Fruit fly (Drosophila melanogaster) whole organism, embryonic: ENCODE measurements around the gene CG3529.
A peak's percentile ranks its signal among the peaks of the same experiment; 100 is the strongest.

Experiments used
- BEAF-32 ChIP-seq: fragments of 200-800 bp; sonication (Bioruptor generic); optimal IDR thresholded peaks from 3 replicates; lab custom pipeline; 2017; ENCODE audit warnings: missing biosample characterization, missing genetic modification characterization, mild to moderate bottlenecking, moderate library complexity, missing genetic modification reagents
- CG11093 ChIP-seq: fragments of 200-800 bp; sonication (Bioruptor generic); IDR thresholded peaks from 3 replicates; pipeline ENCODE4 v1.3.6; 2022; ENCODE audit warnings: missing biosample characterization, missing genetic modification characterization
- CG1233 ChIP-seq: fragments of 200-800 bp; sonication (Bioruptor generic); optimal IDR thresholded peaks from 4 replicates; lab custom pipeline; 2018; ENCODE audit warnings: missing biosample characterization, mild to moderate bottlenecking, missing genetic modification characterization
- CG12391 ChIP-seq: fragments of 200-800 bp; sonication (Bioruptor generic); optimal IDR thresholded peaks from 3 replicates; lab custom pipeline; 2018; ENCODE audit warnings: missing biosample characterization, mild to moderate bottlenecking, missing genetic modification characterization, moderate library complexity
- CG14050 ChIP-seq: fragments of 200-800 bp; sonication (Bioruptor generic); IDR thresholded peaks from 3 replicates; pipeline ENCODE4 v1.3.6; 2022; ENCODE audit warnings: missing biosample characterization, missing genetic modification characterization
- CG1529 ChIP-seq: fragments of 200-800 bp; sonication (Bioruptor generic); optimal IDR thresholded peaks from 3 replicates; lab custom pipeline; 2018; ENCODE audit warnings: missing biosample characterization, missing genetic modification characterization
- CG16815 ChIP-seq: fragments of 200-800 bp; sonication (Bioruptor generic); optimal IDR thresholded peaks from 3 replicates; lab custom pipeline; 2017; ENCODE audit warnings: missing biosample characterization, mild to moderate bottlenecking, missing genetic modification characterization
- CG17361 ChIP-seq: fragments of 200-800 bp; sonication (Bioruptor generic); IDR thresholded peaks from 3 replicates; pipeline ENCODE4 v1.3.6; 2022; ENCODE audit warnings: missing biosample characterization, missing genetic modification characterization
- CG2129 ChIP-seq: fragments of 200-800 bp; sonication (Bioruptor generic); IDR thresholded peaks from 2 replicates; pipeline ENCODE4 v1.3.6; 2022; ENCODE audit warnings: missing biosample characterization, missing genetic modification characterization; ENCODE audit not compliant: partially characterized antibody
- CG2712 ChIP-seq: fragments of 200-800 bp; optimal IDR thresholded peaks from 3 replicates; lab custom pipeline; 2019; ENCODE audit warnings: missing biosample characterization, mild to moderate bottlenecking, missing genetic modification characterization, moderate library complexity
- CG3838 ChIP-seq: fragments of 200-800 bp; sonication (Bioruptor generic); optimal IDR thresholded peaks from 3 replicates; lab custom pipeline; 2016; ENCODE audit warnings: missing biosample characterization, missing genetic modification characterization
- CG3847 ChIP-seq: fragments of 200-800 bp; sonication (Bioruptor generic); IDR thresholded peaks from 2 replicates; pipeline ENCODE4 v1.3.6; 2022; ENCODE audit warnings: missing biosample characterization, missing genetic modification characterization
- CG6765 ChIP-seq: fragments of 200-800 bp; sonication (Bioruptor generic); optimal IDR thresholded peaks from 3 replicates; lab custom pipeline; 2017; ENCODE audit warnings: missing biosample characterization, mild to moderate bottlenecking, missing genetic modification characterization
- CG9797 ChIP-seq: fragments of 200-800 bp; sonication (Bioruptor generic); optimal IDR thresholded peaks from 3 replicates; lab custom pipeline; 2018; ENCODE audit warnings: missing biosample characterization, mild to moderate bottlenecking, missing genetic modification characterization
- CG9932 ChIP-seq: fragments of 200-800 bp; sonication (Bioruptor generic); IDR thresholded peaks from 2 replicates; pipeline ENCODE4 v1.3.6; 2022; ENCODE audit warnings: missing biosample characterization, missing genetic modification characterization
- CoRest ChIP-seq: fragments of 200-800 bp; sonication (Bioruptor generic); optimal IDR thresholded peaks from 3 replicates; lab custom pipeline; 2018; ENCODE audit warnings: missing biosample characterization, mild to moderate bottlenecking, missing genetic modification characterization, moderate library complexity
- Dad ChIP-seq: fragments of 200-800 bp; sonication (Bioruptor generic); optimal IDR thresholded peaks from 3 replicates; lab custom pipeline; 2016; ENCODE audit warnings: missing biosample characterization, missing genetic modification characterization
- Dip2 ChIP-seq: fragments of 200-800 bp; sonication (Bioruptor generic); IDR thresholded peaks from 2 replicates; pipeline ENCODE4 v1.3.6; 2022; ENCODE audit warnings: missing biosample characterization, missing genetic modification characterization
- Dp ChIP-seq: fragments of 200-800 bp; sonication (Bioruptor generic); optimal IDR thresholded peaks from 2 replicates; lab custom pipeline; 2018; ENCODE audit warnings: missing biosample characterization, mild to moderate bottlenecking, missing genetic modification characterization, moderate library complexity
- Dref ChIP-seq: fragments of 200-800 bp; sonication (Bioruptor generic); IDR thresholded peaks from 2 replicates; pipeline ENCODE4 v1.3.6; 2022; ENCODE audit warnings: missing biosample characterization, missing genetic modification characterization
- Ets97D ChIP-seq: fragments of 200-800 bp; sonication (Bioruptor generic); optimal IDR thresholded peaks from 3 replicates; lab custom pipeline; 2016; ENCODE audit warnings: missing biosample characterization, missing genetic modification characterization
- HHEX ChIP-seq: fragments of 200-800 bp; sonication (Bioruptor generic); optimal IDR thresholded peaks from 3 replicates; lab custom pipeline; 2017; ENCODE audit warnings: missing biosample characterization, mild to moderate bottlenecking, missing genetic modification characterization, missing genetic modification reagents
- HLH4C ChIP-seq: fragments of 200-800 bp; sonication (Bioruptor generic); IDR thresholded peaks from 3 replicates; pipeline ENCODE4 v1.3.6; 2022; ENCODE audit warnings: missing biosample characterization, missing genetic modification characterization; ENCODE audit not compliant: partially characterized antibody
- Jarid2 ChIP-seq: fragments of 200-800 bp; sonication (Bioruptor generic); optimal IDR thresholded peaks from 3 replicates; lab custom pipeline; 2017; ENCODE audit warnings: mild to moderate bottlenecking, missing biosample characterization, missing genetic modification reagents, missing genetic modification characterization
- MESR4 ChIP-seq: fragments of 200-800 bp; sonication (Bioruptor generic); optimal IDR thresholded peaks from 2 replicates; lab custom pipeline; 2018; ENCODE audit warnings: missing biosample characterization, mild to moderate bottlenecking, missing genetic modification characterization, moderate library complexity
- NC2α ChIP-seq: fragments of 200-800 bp; sonication (Bioruptor generic); optimal IDR thresholded peaks from 2 replicates; lab custom pipeline; 2016; ENCODE audit warnings: missing biosample characterization, missing genetic modification characterization
- Opbp ChIP-seq: fragments of 200-800 bp; sonication (Bioruptor generic); IDR thresholded peaks from 3 replicates; pipeline ENCODE4 v1.3.6; 2022; ENCODE audit warnings: missing biosample characterization, missing genetic modification characterization; ENCODE audit not compliant: partially characterized antibody
- Rx ChIP-seq: fragments of 200-800 bp; sonication (Bioruptor generic); IDR thresholded peaks from 2 replicates; pipeline ENCODE4 v1.3.6; 2022; ENCODE audit warnings: missing biosample characterization, missing genetic modification characterization
- Xbp1 ChIP-seq: fragments of 200-800 bp; sonication (Bioruptor generic); optimal IDR thresholded peaks from 3 replicates; lab custom pipeline; 2016; ENCODE audit warnings: missing biosample characterization, mild to moderate bottlenecking, missing genetic modification characterization
- Xrp1 ChIP-seq: fragments of 200-800 bp; sonication (Bioruptor generic); IDR thresholded peaks from 2 replicates; pipeline ENCODE4 v1.3.6; 2022; ENCODE audit warnings: missing biosample characterization, missing genetic modification characterization
- bsh ChIP-seq, 2 experiments: fragments of 200-800 bp; sonication (Bioruptor generic); optimal IDR thresholded peaks; 2 replicates each; lab custom pipeline; 2017 to 2018; ENCODE audit warnings: mild to moderate bottlenecking in 2 of 2, missing biosample characterization in 2 of 2, missing genetic modification characterization in 2 of 2, moderate library complexity in 1 of 2
- chm ChIP-seq: fragments of 200-800 bp; sonication (Bioruptor generic); IDR thresholded peaks from 2 replicates; pipeline ENCODE4 v1.3.6; 2022; ENCODE audit warnings: missing biosample characterization, missing genetic modification characterization
- cwo ChIP-seq: fragments of 200-800 bp; sonication (Bioruptor generic); optimal IDR thresholded peaks from 3 replicates; lab custom pipeline; 2017; ENCODE audit warnings: missing biosample characterization, missing genetic modification characterization, mild to moderate bottlenecking, moderate library complexity, missing genetic modification reagents
- eyg ChIP-seq: fragments of 200-800 bp; sonication (Bioruptor generic); optimal IDR thresholded peaks from 3 replicates; lab custom pipeline; 2016; ENCODE audit warnings: missing biosample characterization, missing genetic modification characterization
- fd96Cb ChIP-seq: fragments of 200-800 bp; sonication (Bioruptor generic); optimal IDR thresholded peaks from 2 replicates; lab custom pipeline; 2018; ENCODE audit warnings: missing biosample characterization, mild to moderate bottlenecking, missing genetic modification characterization, moderate library complexity
- h ChIP-seq: fragments of >200 bp; optimal IDR thresholded peaks from 2 replicates; lab custom pipeline; 2017
- ind ChIP-seq: fragments of 200-800 bp; sonication (Bioruptor generic); optimal IDR thresholded peaks from 3 replicates; lab custom pipeline; 2016; ENCODE audit warnings: missing biosample characterization, missing genetic modification characterization
- jumu ChIP-seq: fragments of 200-800 bp; sonication (Bioruptor generic); optimal IDR thresholded peaks from 3 replicates; lab custom pipeline; 2016; ENCODE audit warnings: missing biosample characterization, missing genetic modification characterization
- lilli ChIP-seq: fragments of 200-800 bp; sonication (Bioruptor generic); optimal IDR thresholded peaks from 3 replicates; lab custom pipeline; 2016; ENCODE audit warnings: missing biosample characterization, missing genetic modification characterization
- lov ChIP-seq, 2 experiments: fragments of 200-800 bp in 1 of 2; fragments of >200 bp in 1 of 2; sonication (Bioruptor generic) in 1 of 2; IDR thresholded peaks in 1 of 2; optimal IDR thresholded peaks in 1 of 2; 2 replicates in 1 of 2; 3 replicates in 1 of 2; pipeline versions ENCODE4 v1.3.6 to Lab custom; 2017 to 2022; ENCODE audit warnings: missing biosample characterization in 1 of 2, missing genetic modification characterization in 1 of 2
- nerfin-2 ChIP-seq: fragments of 200-800 bp; sonication (Bioruptor generic); IDR thresholded peaks from 2 replicates; pipeline ENCODE4 v1.3.6; 2022; ENCODE audit warnings: missing biosample characterization, missing genetic modification characterization; ENCODE audit not compliant: partially characterized antibody
- odd ChIP-seq: fragments of 200-800 bp; sonication (Bioruptor generic); optimal IDR thresholded peaks from 2 replicates; lab custom pipeline; 2017; ENCODE audit warnings: missing biosample characterization, mild to moderate bottlenecking, missing genetic modification characterization
- p53 ChIP-seq: fragments of 200-800 bp; sonication (Bioruptor generic); optimal IDR thresholded peaks from 2 replicates; lab custom pipeline; 2016; ENCODE audit warnings: missing biosample characterization, missing genetic modification characterization
- pb ChIP-seq: fragments of 200-800 bp; sonication (Bioruptor generic); optimal IDR thresholded peaks from 3 replicates; lab custom pipeline; 2016; ENCODE audit warnings: missing biosample characterization, missing genetic modification characterization
- repo ChIP-seq: fragments of 200-800 bp; sonication (Bioruptor generic); optimal IDR thresholded peaks from 2 replicates; lab custom pipeline; 2016; ENCODE audit warnings: missing biosample characterization, missing genetic modification characterization
- rib ChIP-seq: fragments of 200-800 bp; sonication (Bioruptor generic); IDR thresholded peaks from 2 replicates; pipeline ENCODE4 v1.3.6; 2022; ENCODE audit warnings: missing biosample characterization, missing genetic modification characterization
- salm ChIP-seq: fragments of 200-800 bp; sonication (Bioruptor generic); optimal IDR thresholded peaks from 2 replicates; lab custom pipeline; 2018; ENCODE audit warnings: missing biosample characterization, mild to moderate bottlenecking, missing genetic modification characterization
- sens ChIP-seq: fragments of 200-800 bp; sonication (Bioruptor generic); peaks from one replicate; lab custom pipeline; 2016; ENCODE audit warnings: missing biosample characterization, missing genetic modification characterization
- ssp ChIP-seq: fragments of 200-800 bp; sonication (Bioruptor generic); IDR thresholded peaks from 2 replicates; pipeline ENCODE4 v1.3.6; 2022; ENCODE audit warnings: missing biosample characterization, missing genetic modification characterization

CG3529 gene

DNA sequence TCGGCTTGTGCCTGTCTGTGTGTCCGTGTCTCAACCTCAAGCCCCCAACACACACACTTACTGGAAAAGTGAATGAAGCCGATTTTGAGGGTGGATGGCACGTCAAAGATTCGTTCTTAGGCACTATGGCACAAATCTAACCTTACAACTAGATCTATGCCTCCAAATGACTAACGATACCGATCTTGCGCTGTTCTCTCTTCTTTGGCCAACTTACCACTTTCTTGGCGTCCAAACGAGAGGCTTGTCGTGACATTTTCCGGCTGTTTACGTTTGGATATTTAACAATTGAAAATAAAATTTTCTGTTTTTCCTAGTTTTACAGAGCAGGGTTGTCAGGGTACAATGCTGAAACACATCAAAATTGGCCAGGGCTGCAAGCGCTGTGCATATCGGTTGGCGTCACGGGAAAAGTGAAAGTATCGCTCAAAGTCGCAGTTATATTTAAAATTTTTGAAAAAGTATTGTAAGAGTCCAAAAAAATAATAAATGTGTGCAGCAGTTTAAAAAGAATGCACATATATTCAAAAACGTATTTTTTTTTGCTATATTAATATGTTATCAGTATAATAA is 4.7 kb upstream of the CG3529 start, which contains the start of the genes Bet3 and Nf-YA (continued):
- TF ChIP-seq salm (tag; lab: Kevin White, UChicago) (no peak), ssp (GFP tag; lab: Robert Waterston, UW) (peak; percentile 74), bsh (GFP tag; optimal IDR thresholded peaks at IDR 0.05; lab: Kevin White, UChicago) (peak in 1 of 2 experiments; percentile 28), CG9797 (GFP tag; lab: Kevin White, UChicago) (peak; percentile 53), CG17361 (peak; percentile 48), odd (no peak), sens (GFP tag; lab: Kevin White, UChicago) (peak; percentile 92), NC2α (GFP tag; lab: Kevin White, UChicago) (no peak), CoRest (tag; lab: Kevin White, UChicago) (peak; percentile 61), Dip2 (GFP tag; lab: Robert Waterston, UW) (no peak), CG9932 (GFP tag; lab: Robert Waterston, UW) (peak; percentile 86), Dref (GFP tag; lab: Robert Waterston, UW) (peak; percentile 68), rib (GFP tag; lab: Robert Waterston, UW) (peak; percentile 35; the same call in 1 of the 2 replicates), Xbp1 (GFP tag; lab: Kevin White, UChicago) (peak; percentile 78), MESR4 (GFP tag; lab: Kevin White, UChicago) (peak; percentile 92), CG1529 (GFP tag; lab: Kevin White, UChicago) (no peak), ind (GFP tag; lab: Kevin White, UChicago) (peak; percentile 61), HLH4C (GFP tag; lab: Robert Waterston, UW) (peak; percentile 69), CG2712 (tag; lab: Kevin White, UChicago) (peak; percentile 65), Ets97D (GFP tag; lab: Kevin White, UChicago) (peak; percentile 55), jumu (GFP tag; lab: Kevin White, UChicago) (peak; percentile 55), Xrp1 (GFP tag; lab: Robert Waterston, UW) (peak; percentile 37; the same call in 1 of the 2 replicates), pb (GFP tag; lab: Kevin White, UChicago) (no peak), CG6765 (GFP tag; lab: Kevin White, UChicago) (no peak), CG3847 (GFP tag; lab: Robert Waterston, UW) (peak; percentile 73), Jarid2 (peak; percentile 20), lov (optimal IDR thresholded peaks at IDR 0.05; lab: Kevin White, UChicago) (no peak), lov (GFP tag; IDR thresholded peaks at IDR 0.05; lab: Robert Waterston, UW) (0 out of 3 replicates have a peak, but pooled peaks have one; percentile 24), CG3838 (GFP tag; lab: Kevin White, UChicago) (no peak), CG14050 (GFP tag; lab: Robert Waterston, UW) (no peak; the same call in 2 of the 3 replicates), CG16815 (GFP tag; lab: Kevin White, UChicago) (no peak), Dad (GFP tag; lab: Kevin White, UChicago) (peak; percentile 62), Dp (GFP tag; lab: Kevin White, UChicago) (peak; percentile 46), Opbp (peak; percentile 83), p53 (GFP tag; lab: Kevin White, UChicago) (peak; percentile 21), nerfin-2 (GFP tag; lab: Robert Waterston, UW) (peak; percentile 72), Rx (GFP tag; lab: Robert Waterston, UW) (0 out of 2 replicates have a peak, but pooled peaks have one; percentile 33), lilli (GFP tag; lab: Kevin White, UChicago) (peak; percentile 70), CG12391 (peak; percentile 71), fd96Cb (tag; lab: Kevin White, UChicago) (peak; percentile 29), cwo (GFP tag; lab: Kevin White, UChicago) (no peak), h (lab: Kevin White, UChicago) (no peak), CG1233 (GFP tag; lab: Kevin White, UChicago) (peak; percentile 27), CG2129 (peak; percentile 73), chm (GFP tag; lab: Robert Waterston, UW) (peak; percentile 53; the same call in 1 of the 2 replicates), HHEX (GFP tag; lab: Kevin White, UChicago) (peak; percentile 12), eyg (GFP tag; lab: Kevin White, UChicago) (no peak), repo (GFP tag; lab: Kevin White, UChicago) (no peak), CG11093 (0 out of 3 replicates have a peak, but pooled peaks have one; percentile 17), BEAF-32 (GFP tag; lab: Kevin White, UChicago) (peak; percentile 90)
